Worm (Caenorhabditis elegans) whole organism, L1 larva: ENCODE data around the gene W09G12.6.

Experiments
- aly-2 ChIP-seq: fragments of 150-350 bp; optimal IDR thresholded peaks from 2 replicates; lab custom pipeline; 2014; ENCODE audit warnings: missing biosample characterization, missing genetic modification characterization
- dpl-1 ChIP-seq, 3 experiments: fragments of 150-350 bp in 2 of 3; sonication (generic microtip) in 1 of 3; optimal IDR thresholded peaks; 2 replicates each; lab custom pipeline; 2014 to 2017; ENCODE audit warnings: missing biosample characterization in 3 of 3, missing genetic modification characterization in 3 of 3, missing genetic modification reagents in 3 of 3
- elt-3 ChIP-seq, 6 experiments: fragments of 150-350 bp in 1 of 6; sonication (generic microtip); optimal IDR thresholded peaks; 2 replicates each; lab custom pipeline; 2017 to 2018; ENCODE audit warnings: missing biosample characterization in 6 of 6, missing genetic modification characterization in 6 of 6, inconsistent platforms in 1 of 6
- nhr-28 ChIP-seq: fragments of 150-350 bp; optimal IDR thresholded peaks from 2 replicates; lab custom pipeline; 2014; ENCODE audit warnings: missing biosample characterization, missing genetic modification characterization
- nhr-71 ChIP-seq: sonication (generic microtip); optimal IDR thresholded peaks from 2 replicates; lab custom pipeline; 2016; ENCODE audit warnings: mild to moderate bottlenecking, missing genetic modification characterization, moderate library complexity, missing compliant biosample characterization
- ztf-11 ChIP-seq, 2 experiments: sonication (generic microtip); optimal IDR thresholded peaks; 2 replicates each; lab custom pipeline; 2016 to 2017; ENCODE audit warnings: missing genetic modification characterization in 2 of 2, missing biosample characterization in 1 of 2, missing compliant biosample characterization in 1 of 2

DNA sequence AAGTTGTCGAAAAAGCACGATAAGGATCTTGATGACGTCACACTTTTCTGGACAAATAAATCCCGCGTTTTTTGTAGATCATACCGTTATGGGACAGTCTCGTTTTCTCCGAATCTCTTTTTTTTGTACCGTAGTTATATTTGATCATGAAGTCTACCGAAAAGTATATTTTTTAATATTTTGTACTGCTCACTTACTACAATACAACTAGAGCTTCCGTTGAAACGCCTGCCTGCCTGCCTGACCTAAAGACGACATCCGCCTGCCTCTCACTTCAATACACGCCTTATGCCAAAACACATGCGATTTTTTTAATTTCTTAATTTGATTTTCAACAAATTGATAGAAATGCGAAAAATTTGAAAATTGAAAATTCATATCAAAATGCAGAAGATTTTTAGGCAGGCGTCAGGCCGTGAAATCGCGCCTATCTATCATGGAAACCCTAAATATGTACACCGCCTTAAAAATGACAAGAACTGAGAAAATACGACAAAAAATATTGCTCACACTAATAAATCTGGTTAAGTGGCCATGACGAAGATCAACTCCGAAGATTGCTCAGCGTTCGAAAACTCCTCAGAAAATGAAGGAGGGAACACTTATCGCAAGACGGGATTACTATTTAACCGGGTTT is 6.0 kb upstream of the W09G12.6 start, which contains the start of gene W09G12.8:
- no peak for TF ChIP-seq dpl-1 (GFP tag; optimal IDR thresholded peaks at IDR 0.05; lab: Kevin White, UChicago)
- no peak for TF ChIP-seq elt-3 (tag; optimal IDR thresholded peaks at IDR 0.05; lab: Kevin White, UChicago)
- no peak for TF ChIP-seq nhr-28 (tag; lab: Kevin White, UChicago)
- no peak for TF ChIP-seq ztf-11 (tag; optimal IDR thresholded peaks at IDR 0.05; lab: Kevin White, UChicago)
- no peak for TF ChIP-seq nhr-71 (tag; lab: Kevin White, UChicago)
- TF ChIP-seq aly-2: no peak
